Fruit fly (Drosophila melanogaster): Measurements from ENCODE around the gene CAH5.

CAH5 gene

DNA sequence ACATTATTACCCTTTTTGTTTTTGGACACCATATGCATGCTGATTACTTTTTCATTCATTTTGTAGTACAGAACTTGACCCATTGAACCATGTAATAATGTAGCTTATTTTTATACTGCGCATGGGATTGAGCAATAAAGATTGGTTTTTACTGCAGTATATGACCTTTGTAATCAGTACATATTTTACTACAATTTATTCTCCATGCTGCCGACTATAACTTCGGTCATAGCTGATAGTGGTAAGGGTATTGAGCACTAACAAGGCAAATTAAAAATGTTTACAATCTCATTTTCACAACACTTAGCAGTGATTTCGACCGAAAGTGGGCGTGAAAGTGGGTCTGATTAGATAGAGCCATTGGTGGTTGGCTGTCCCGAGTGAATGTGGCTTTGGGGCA lies 44.1 kb downstream of the CAH5 start (continued):
- TF ChIP-seq BtbVII (GFP tag; optimal IDR thresholded peaks at IDR 0.05) (no peak), CG7987 (GFP tag; optimal IDR thresholded peaks at IDR 0.05) (no peak), ranshi (GFP tag; IDR thresholded peaks at IDR 0.05) (no peak), repo (GFP tag; optimal IDR thresholded peaks at IDR 0.05) (no peak), Oli (tag; optimal IDR thresholded peaks at IDR 0.05) (peak; percentile 1), NFAT (GFP tag; IDR thresholded peaks at IDR 0.05) (no peak), CG7839 (tag; optimal IDR thresholded peaks at IDR 0.05) (peak; percentile 33), HmgD (GFP tag; optimal IDR thresholded peaks at IDR 0.05) (no peak), nom (GFP tag; optimal IDR thresholded peaks at IDR 0.05) (no peak), CG6854 (GFP tag; optimal IDR thresholded peaks at IDR 0.05) (no peak), CG31441 (GFP tag; IDR thresholded peaks at IDR 0.05) (0 out of 2 replicates have a peak, but pooled peaks have one; percentile 28), Hr51 (GFP tag; optimal IDR thresholded peaks at IDR 0.05) (peak in 1 of 2 experiments; percentile 29), sug (tag; optimal IDR thresholded peaks at IDR 0.05) (peak; percentile 34), D19A (tag; optimal IDR thresholded peaks at IDR 0.05) (peak; percentile 85), CG10209 (GFP tag; optimal IDR thresholded peaks at IDR 0.05) (peak; percentile 1), sna (GFP tag; IDR thresholded peaks at IDR 0.05; ENCODE audit: partially characterized antibody) (no peak), CG8281 (tag; optimal IDR thresholded peaks at IDR 0.05) (no peak), CG6272 (GFP tag; IDR thresholded peaks at IDR 0.05) (no peak), CG6683 (GFP tag; optimal IDR thresholded peaks at IDR 0.05) (no peak), Sox102F (GFP tag; optimal IDR thresholded peaks at IDR 0.05) (peak; percentile 19), NC2β (GFP tag; optimal IDR thresholded peaks at IDR 0.05) (no peak), CG13287 (GFP tag; IDR thresholded peaks at IDR 0.05; ENCODE audit: partially characterized antibody) (no peak), Asciz (GFP tag; optimal IDR thresholded peaks at IDR 0.05) (peak; percentile 17), nerfin-2 (GFP tag; IDR thresholded peaks at IDR 0.05; ENCODE audit: partially characterized antibody) (no peak), gem (tag; optimal IDR thresholded peaks at IDR 0.05) (peak; percentile 51), CG9817 (tag; optimal IDR thresholded peaks at IDR 0.05) (no peak), CG15269 (tag; optimal IDR thresholded peaks at IDR 0.05) (peak; percentile 4), CrebB (tag; optimal IDR thresholded peaks at IDR 0.05) (no peak), CG2712 (tag; optimal IDR thresholded peaks at IDR 0.05) (peak; percentile 18), Lim3 (GFP tag; IDR thresholded peaks at IDR 0.05) (no peak), sc (optimal IDR thresholded peaks at IDR 0.05) (no peak), sc (GFP tag; optimal IDR thresholded peaks at IDR 0.05) (no peak), CoRest (tag; optimal IDR thresholded peaks at IDR 0.05) (peak; percentile 13), ci (GFP tag; IDR thresholded peaks at IDR 0.05) (0 out of 3 replicates have a peak, but pooled peaks have one; percentile 15), CG9437 (GFP tag; optimal IDR thresholded peaks at IDR 0.05) (no peak), CG32772 (GFP tag; IDR thresholded peaks at IDR 0.05) (no peak), CG17359 (tag; optimal IDR thresholded peaks at IDR 0.05) (peak; percentile 11), CG1603 (tag; optimal IDR thresholded peaks at IDR 0.05) (peak; percentile 40), CG8388 (GFP tag; optimal IDR thresholded peaks at IDR 0.05) (no peak), Vsx1 (GFP tag; optimal IDR thresholded peaks at IDR 0.05) (peak; percentile 71), tll (GFP tag; optimal IDR thresholded peaks at IDR 0.05) (no peak), gcm2 (GFP tag; optimal IDR thresholded peaks at IDR 0.05) (no peak), Camta (GFP tag; optimal IDR thresholded peaks at IDR 0.05) (no peak), gce (GFP tag; IDR thresholded peaks at IDR 0.05) (no peak), PHDP (tag; optimal IDR thresholded peaks at IDR 0.05) (peak; percentile 6), CG10543 (GFP tag; optimal IDR thresholded peaks at IDR 0.05) (no peak), da (GFP tag; optimal IDR thresholded peaks at IDR 0.05) (no peak), CG4424 (GFP tag; optimal IDR thresholded peaks at IDR 0.05) (peak; percentile 8), CG11504 (tag; optimal IDR thresholded peaks at IDR 0.05) (peak; percentile 43), CG12071 (GFP tag; optimal IDR thresholded peaks at IDR 0.05) (peak; percentile 21)
